Worm (Caenorhabditis elegans) whole organism, mixed stage, embryonic: ENCODE data around the gene bicd-1.

Experiments
- lin-13 ChIP-seq: fragments of 150-350 bp; optimal IDR thresholded peaks from 2 replicates; lab custom pipeline; 2014; ENCODE audit warnings: missing biosample characterization, missing genetic modification characterization
- mep-1 ChIP-seq: fragments of 150-350 bp; optimal IDR thresholded peaks from 2 replicates; lab custom pipeline; 2017; ENCODE audit warnings: missing biosample characterization, missing genetic modification reagents, missing genetic modification characterization, inconsistent platforms
- nhr-237 ChIP-seq: fragments of 150-350 bp; optimal IDR thresholded peaks from 2 replicates; lab custom pipeline; 2014; ENCODE audit warnings: missing biosample characterization, missing genetic modification characterization
- pha-4 ChIP-seq: fragments of 150-350 bp; optimal IDR thresholded peaks from 2 replicates; lab custom pipeline; 2018; ENCODE audit warnings: missing biosample characterization, missing genetic modification reagents, missing genetic modification characterization
- snpc-4 ChIP-seq: fragments of 150-350 bp; optimal IDR thresholded peaks from 2 replicates; lab custom pipeline; 2014; ENCODE audit warnings: missing biosample characterization, missing genetic modification characterization
- sptf-1 ChIP-seq: sonication (generic microtip); optimal IDR thresholded peaks from 2 replicates; lab custom pipeline; 2017; ENCODE audit warnings: mild to moderate bottlenecking, missing genetic modification characterization, moderate library complexity, missing compliant biosample characterization
- unc-39 ChIP-seq: fragments of 150-350 bp; optimal IDR thresholded peaks from 2 replicates; lab custom pipeline; 2014; ENCODE audit warnings: missing biosample characterization, missing genetic modification characterization
- ztf-11 ChIP-seq: fragments of 150-350 bp; optimal IDR thresholded peaks from 2 replicates; lab custom pipeline; 2014; ENCODE audit warnings: missing biosample characterization, missing genetic modification characterization

DNA sequence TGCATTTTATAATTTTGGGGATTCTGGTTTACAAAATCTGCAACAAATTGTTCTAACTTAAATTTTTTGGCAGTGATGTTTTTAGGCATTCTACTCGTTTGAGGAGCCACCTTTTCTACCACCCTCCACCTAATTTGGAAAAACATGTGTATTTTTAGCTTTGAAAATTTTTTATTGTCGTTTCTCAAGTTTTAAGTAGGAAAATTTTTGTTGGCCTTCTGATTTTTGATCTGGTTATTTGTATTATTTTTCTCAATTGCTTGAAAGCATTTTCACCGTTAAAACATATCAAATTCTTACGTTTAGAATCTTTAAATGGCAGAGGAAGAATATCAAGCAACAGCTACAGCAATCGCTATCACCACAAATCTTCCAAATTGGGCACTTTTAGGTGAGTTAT, 54.3 kb downstream of the bicd-1 start, which contains the start of gene C01G5.7:
- TF ChIP-seq snpc-4: no peak
- TF ChIP-seq ztf-11 (tag; lab: Kevin White, UChicago): no peak
- no peak for TF ChIP-seq lin-13
- no peak for TF ChIP-seq mep-1 (tag; lab: Kevin White, UChicago)
- no peak for TF ChIP-seq pha-4 (tag; lab: Kevin White, UChicago)
- no peak for TF ChIP-seq sptf-1 (tag; lab: Kevin White, UChicago)
- TF ChIP-seq nhr-237 (tag; lab: Kevin White, UChicago): no peak
- no peak for TF ChIP-seq unc-39 (tag; lab: Kevin White, UChicago)
